Fruit fly (Drosophila melanogaster) whole organism, embryonic: Measurements from ENCODE around the gene Nup358.

ENCODE experiments used
- CG2199 ChIP-seq: fragments of 200-800 bp; sonication (Bioruptor generic); IDR thresholded peaks from 3 replicates; pipeline ENCODE4 v1.3.6; 2022; ENCODE audit warnings: missing biosample characterization, missing genetic modification characterization
- Dbx ChIP-seq: fragments of 200-800 bp; sonication (Bioruptor generic); IDR thresholded peaks from 3 replicates; pipeline ENCODE4 v1.3.6; 2022; ENCODE audit warnings: missing biosample characterization, missing genetic modification characterization
- jumu ChIP-seq: fragments of 200-800 bp; sonication (Bioruptor generic); optimal IDR thresholded peaks from 3 replicates; lab custom pipeline; 2016; ENCODE audit warnings: missing biosample characterization, missing genetic modification characterization
- sc ChIP-seq, 3 experiments: fragments of >200 bp in 2 of 3; fragments of 200-800 bp in 1 of 3; sonication (Bioruptor generic) in 1 of 3; optimal IDR thresholded peaks; 2 replicates in 2 of 3; 3 replicates in 1 of 3; lab custom pipeline; 2017; ENCODE audit warnings: mild to moderate bottlenecking in 1 of 3, missing biosample characterization in 1 of 3, missing genetic modification characterization in 1 of 3, missing genetic modification reagents in 1 of 3

- TF ChIP-seq sc (optimal IDR thresholded peaks at IDR 0.05; lab: Kevin White, UChicago) (no peak), sc (GFP tag; optimal IDR thresholded peaks at IDR 0.05; lab: Kevin White, UChicago) (no peak), CG2199 (GFP tag; lab: Robert Waterston, UW) (no peak), jumu (no peak), Dbx (no peak)
Observed at dm6 chr3R:25277112-25277511, 28.0 kb downstream of the Nup358 start, which contains the start of gene CG10513.
